Fruit fly (Drosophila melanogaster) whole organism, embryonic: ENCODE measurements around the gene CG3984.
A peak's percentile ranks its signal among the peaks of the same experiment; 100 is the strongest.

Experiments
- Atf3 ChIP-seq: fragments of 200-800 bp; sonication (Bioruptor generic); optimal IDR thresholded peaks from 3 replicates; lab custom pipeline; 2016; ENCODE audit warnings: missing biosample characterization, missing genetic modification characterization
- CG10543 ChIP-seq: fragments of 200-800 bp; sonication (Bioruptor generic); optimal IDR thresholded peaks from 3 replicates; lab custom pipeline; 2017; ENCODE audit warnings: missing biosample characterization, mild to moderate bottlenecking, missing genetic modification characterization, moderate library complexity
- CG10979 ChIP-seq: fragments of 200-800 bp; sonication (Bioruptor generic); optimal IDR thresholded peaks from 2 replicates; lab custom pipeline; 2018; ENCODE audit warnings: missing biosample characterization, mild to moderate bottlenecking, missing genetic modification characterization, moderate library complexity
- CG11696 ChIP-seq: fragments of 200-800 bp; sonication (Bioruptor generic); IDR thresholded peaks from 2 replicates; pipeline ENCODE4 v1.3.6; 2022; ENCODE audit warnings: missing biosample characterization, missing genetic modification characterization
- CG12155 ChIP-seq: fragments of 200-800 bp; sonication (Bioruptor generic); optimal IDR thresholded peaks from 3 replicates; lab custom pipeline; 2016; ENCODE audit warnings: missing biosample characterization, missing genetic modification characterization
- CG12769 ChIP-seq: fragments of 200-800 bp; sonication (Bioruptor generic); optimal IDR thresholded peaks from 2 replicates; lab custom pipeline; 2019; ENCODE audit warnings: missing biosample characterization, mild to moderate bottlenecking, missing genetic modification characterization, moderate library complexity
- CG17328 ChIP-seq: fragments of 200-800 bp; sonication (Bioruptor generic); IDR thresholded peaks from 2 replicates; pipeline ENCODE4 v1.3.6; 2022; ENCODE audit warnings: missing biosample characterization, missing genetic modification characterization
- CG18011 ChIP-seq: fragments of 200-800 bp; sonication (Bioruptor generic); optimal IDR thresholded peaks from 2 replicates; lab custom pipeline; 2017; ENCODE audit warnings: missing biosample characterization, missing genetic modification characterization, mild to moderate bottlenecking, moderate library complexity, missing genotype
- CG18262 ChIP-seq: fragments of 200-800 bp; optimal IDR thresholded peaks from 3 replicates; lab custom pipeline; 2019; ENCODE audit warnings: missing biosample characterization, mild to moderate bottlenecking, missing genetic modification characterization, moderate library complexity
- CG2120 ChIP-seq: fragments of 200-800 bp; sonication (Bioruptor generic); optimal IDR thresholded peaks from 3 replicates; lab custom pipeline; 2016; ENCODE audit warnings: missing biosample characterization, missing genetic modification characterization
- CG2129 ChIP-seq: fragments of 200-800 bp; sonication (Bioruptor generic); IDR thresholded peaks from 2 replicates; pipeline ENCODE4 v1.3.6; 2022; ENCODE audit warnings: missing biosample characterization, missing genetic modification characterization; ENCODE audit not compliant: partially characterized antibody
- CG2875 ChIP-seq: fragments of 200-800 bp; sonication (Bioruptor generic); optimal IDR thresholded peaks from 2 replicates; lab custom pipeline; 2017; ENCODE audit warnings: missing biosample characterization, mild to moderate bottlenecking, missing genetic modification characterization, missing genetic modification reagents
- CG30403 ChIP-seq: fragments of 200-800 bp; sonication (Bioruptor generic); optimal IDR thresholded peaks from 3 replicates; lab custom pipeline; 2016; ENCODE audit warnings: missing biosample characterization, missing genetic modification characterization
- CG30431 ChIP-seq: fragments of 200-800 bp; sonication (Bioruptor generic); optimal IDR thresholded peaks from 2 replicates; lab custom pipeline; 2017; ENCODE audit warnings: missing biosample characterization, missing genetic modification characterization
- CG3281 ChIP-seq: fragments of 200-800 bp; sonication (Bioruptor generic); optimal IDR thresholded peaks from 3 replicates; lab custom pipeline; 2017; ENCODE audit warnings: missing biosample characterization, mild to moderate bottlenecking, missing genetic modification characterization
- CG34224 ChIP-seq: fragments of 200-800 bp; sonication (Bioruptor generic); IDR thresholded peaks from 3 replicates; pipeline ENCODE4 v1.3.6; 2022; ENCODE audit warnings: missing biosample characterization, missing genetic modification characterization; ENCODE audit not compliant: partially characterized antibody
- CG34422 ChIP-seq: fragments of 200-800 bp; sonication (Bioruptor generic); IDR thresholded peaks from 3 replicates; pipeline ENCODE4 v1.3.6; 2022; ENCODE audit warnings: missing biosample characterization, missing genetic modification characterization
- CG3995 ChIP-seq: fragments of 200-800 bp; sonication (Bioruptor generic); optimal IDR thresholded peaks from 3 replicates; lab custom pipeline; 2016; ENCODE audit warnings: missing biosample characterization, missing genetic modification characterization
- CG6765 ChIP-seq: fragments of 200-800 bp; sonication (Bioruptor generic); optimal IDR thresholded peaks from 3 replicates; lab custom pipeline; 2017; ENCODE audit warnings: missing biosample characterization, mild to moderate bottlenecking, missing genetic modification characterization
- CG8388 ChIP-seq: fragments of 200-800 bp; sonication (Bioruptor generic); optimal IDR thresholded peaks from 2 replicates; lab custom pipeline; 2019; ENCODE audit warnings: missing biosample characterization, mild to moderate bottlenecking, missing genetic modification characterization, moderate library complexity
- Dek ChIP-seq: fragments of 200-800 bp; sonication (Bioruptor generic); optimal IDR thresholded peaks from 3 replicates; lab custom pipeline; 2019; ENCODE audit warnings: missing biosample characterization, mild to moderate bottlenecking, missing genetic modification characterization, moderate library complexity
- HHEX ChIP-seq: fragments of 200-800 bp; sonication (Bioruptor generic); optimal IDR thresholded peaks from 3 replicates; lab custom pipeline; 2017; ENCODE audit warnings: missing biosample characterization, mild to moderate bottlenecking, missing genetic modification characterization, missing genetic modification reagents
- HLHmδ ChIP-seq: fragments of 200-800 bp; sonication (Bioruptor generic); optimal IDR thresholded peaks from 2 replicates; lab custom pipeline; 2018; ENCODE audit warnings: missing biosample characterization, mild to moderate bottlenecking, missing genetic modification characterization, moderate library complexity
- Hand ChIP-seq: fragments of 200-800 bp; sonication (Bioruptor generic); optimal IDR thresholded peaks from 2 replicates; lab custom pipeline; 2017; ENCODE audit warnings: mild to moderate bottlenecking, missing biosample characterization, missing genetic modification reagents, missing genetic modification characterization
- HmgZ ChIP-seq: fragments of 200-800 bp; sonication (Bioruptor generic); optimal IDR thresholded peaks from 2 replicates; lab custom pipeline; 2018; ENCODE audit warnings: missing biosample characterization, mild to moderate bottlenecking, missing genetic modification characterization
- Neu2 ChIP-seq: fragments of 200-800 bp; sonication (Bioruptor generic); optimal IDR thresholded peaks from 3 replicates; lab custom pipeline; 2016; ENCODE audit warnings: missing biosample characterization, missing genetic modification characterization, borderline replicate concordance
- Pdp1 ChIP-seq, 2 experiments: fragments of 200-800 bp; sonication (Bioruptor generic); optimal IDR thresholded peaks; 3 replicates each; lab custom pipeline; 2016; ENCODE audit warnings: missing biosample characterization in 2 of 2, missing genetic modification characterization in 2 of 2, mild to moderate bottlenecking in 1 of 2, moderate library complexity in 1 of 2
- Poxn ChIP-seq: fragments of 200-800 bp; sonication (Bioruptor generic); IDR thresholded peaks from 2 replicates; pipeline ENCODE4 v1.3.6; 2022; ENCODE audit warnings: missing biosample characterization, missing genetic modification characterization
- Sin3A ChIP-seq: fragments of >200 bp; optimal IDR thresholded peaks from 2 replicates; lab custom pipeline; 2018
- Sox100B ChIP-seq: fragments of 200-800 bp; sonication (Bioruptor generic); optimal IDR thresholded peaks from 3 replicates; lab custom pipeline; 2018; ENCODE audit warnings: missing biosample characterization, mild to moderate bottlenecking, missing genetic modification characterization
- Sox102F ChIP-seq: fragments of 200-800 bp; sonication (Bioruptor generic); optimal IDR thresholded peaks from 2 replicates; lab custom pipeline; 2018; ENCODE audit warnings: missing biosample characterization, mild to moderate bottlenecking, missing genetic modification characterization, moderate library complexity
- ase ChIP-seq: fragments of 200-800 bp; sonication (Bioruptor generic); IDR thresholded peaks from 3 replicates; pipeline ENCODE4 v1.3.6; 2022; ENCODE audit warnings: missing biosample characterization, missing genetic modification characterization
- az2 ChIP-seq: fragments of 200-800 bp; sonication (Bioruptor generic); optimal IDR thresholded peaks from 3 replicates; lab custom pipeline; 2016; ENCODE audit warnings: missing biosample characterization, missing genetic modification characterization
- bigmax ChIP-seq: fragments of 200-800 bp; sonication (Bioruptor generic); optimal IDR thresholded peaks from 2 replicates; lab custom pipeline; 2018; ENCODE audit warnings: missing biosample characterization, mild to moderate bottlenecking, missing genetic modification characterization
- bowl ChIP-seq: fragments of 200-800 bp; sonication (Bioruptor generic); IDR thresholded peaks from 2 replicates; pipeline ENCODE4 v1.3.6; 2022; ENCODE audit warnings: missing biosample characterization, missing genetic modification characterization
- caup ChIP-seq: fragments of 200-800 bp; sonication (Bioruptor generic); optimal IDR thresholded peaks from 3 replicates; lab custom pipeline; 2017; ENCODE audit warnings: missing biosample characterization, mild to moderate bottlenecking, missing genetic modification characterization, moderate library complexity; ENCODE audit not compliant: severe bottlenecking
- ci ChIP-seq: fragments of 200-800 bp; sonication (Bioruptor generic); IDR thresholded peaks from 3 replicates; pipeline ENCODE4 v1.3.6; 2022; ENCODE audit warnings: missing biosample characterization, missing genetic modification characterization
- da ChIP-seq: fragments of 200-800 bp; sonication (Bioruptor generic); optimal IDR thresholded peaks from 2 replicates; lab custom pipeline; 2016; ENCODE audit warnings: missing biosample characterization, missing genetic modification characterization
- dmrt11E ChIP-seq: fragments of 200-800 bp; sonication (Bioruptor generic); optimal IDR thresholded peaks from 3 replicates; lab custom pipeline; 2018; ENCODE audit warnings: missing biosample characterization, mild to moderate bottlenecking, missing genetic modification characterization, moderate library complexity
- dmrt99B ChIP-seq: fragments of 200-800 bp; sonication (Bioruptor generic); optimal IDR thresholded peaks from 2 replicates; lab custom pipeline; 2018; ENCODE audit warnings: missing biosample characterization, mild to moderate bottlenecking, missing genetic modification characterization, moderate library complexity
- eyg ChIP-seq: fragments of 200-800 bp; sonication (Bioruptor generic); optimal IDR thresholded peaks from 3 replicates; lab custom pipeline; 2016; ENCODE audit warnings: missing biosample characterization, missing genetic modification characterization
- gsb-n ChIP-seq: fragments of 200-800 bp; sonication (Bioruptor generic); optimal IDR thresholded peaks from 3 replicates; lab custom pipeline; 2018; ENCODE audit warnings: missing biosample characterization, mild to moderate bottlenecking, missing genetic modification characterization
- luna ChIP-seq: fragments of 200-800 bp; sonication (Bioruptor generic); optimal IDR thresholded peaks from 2 replicates; lab custom pipeline; 2016; ENCODE audit warnings: missing biosample characterization, missing genetic modification characterization
- oc ChIP-seq: fragments of 200-800 bp; sonication (Bioruptor generic); optimal IDR thresholded peaks from 2 replicates; lab custom pipeline; 2018; ENCODE audit warnings: missing biosample characterization, mild to moderate bottlenecking, missing genetic modification characterization, moderate library complexity
- salm ChIP-seq: fragments of 200-800 bp; sonication (Bioruptor generic); optimal IDR thresholded peaks from 2 replicates; lab custom pipeline; 2018; ENCODE audit warnings: missing biosample characterization, mild to moderate bottlenecking, missing genetic modification characterization
- sens ChIP-seq: fragments of 200-800 bp; sonication (Bioruptor generic); peaks from one replicate; lab custom pipeline; 2016; ENCODE audit warnings: missing biosample characterization, missing genetic modification characterization
- sr ChIP-seq: fragments of 200-800 bp; sonication (Bioruptor generic); IDR thresholded peaks from 3 replicates; pipeline ENCODE4 v1.3.6; 2022; ENCODE audit warnings: missing biosample characterization, missing genetic modification characterization
- unpg ChIP-seq: fragments of 200-800 bp; sonication (Bioruptor generic); optimal IDR thresholded peaks from 3 replicates; lab custom pipeline; 2018; ENCODE audit warnings: missing biosample characterization, mild to moderate bottlenecking, missing genetic modification characterization, moderate library complexity
- usp ChIP-seq: fragments of >200 bp; optimal IDR thresholded peaks from 2 replicates; lab custom pipeline; 2017; ENCODE audit warnings: missing biosample characterization, missing genetic modification characterization
- wdn ChIP-seq: fragments of 200-800 bp; sonication (Bioruptor generic); IDR thresholded peaks from 2 replicates; pipeline ENCODE4 v1.3.6; 2022; ENCODE audit warnings: missing biosample characterization, missing genetic modification characterization
- wor ChIP-seq: fragments of 200-800 bp; sonication (Bioruptor generic); IDR thresholded peaks from 2 replicates; pipeline ENCODE4 v1.3.6; 2022; ENCODE audit warnings: missing biosample characterization, missing genetic modification characterization

CG3984 gene

DNA sequence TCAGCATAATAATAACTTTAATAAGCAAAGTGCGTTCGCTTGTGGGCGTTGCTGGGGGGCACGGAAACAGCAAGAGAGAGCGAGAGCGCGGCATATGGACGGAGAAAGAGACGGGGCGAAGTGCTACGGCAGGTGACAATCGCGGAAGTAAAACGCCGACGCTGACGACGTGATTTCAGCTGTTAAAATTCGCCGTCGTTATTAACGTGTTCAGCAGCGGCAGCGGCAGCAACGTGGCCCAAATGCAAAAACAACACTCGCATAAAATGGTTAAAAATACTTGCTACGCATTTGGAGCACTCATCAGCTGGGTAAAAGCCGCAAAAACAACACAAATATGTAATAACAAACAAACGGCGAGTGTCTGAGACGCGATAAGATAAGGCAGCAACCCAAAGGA, 44.2 kb upstream of the CG3984 start (continued):
- peak; percentile 31 for TF ChIP-seq CG2875 (GFP tag; lab: Kevin White, UChicago)
- peak; percentile 9 for TF ChIP-seq dmrt11E (tag; lab: Kevin White, UChicago)
- TF ChIP-seq caup, result peak; percentile 69
- TF ChIP-seq CG18011 (GFP tag; lab: Kevin White, UChicago), result no peak
- TF ChIP-seq CG10543 (GFP tag; lab: Kevin White, UChicago), result peak; percentile 55
- TF ChIP-seq unpg (GFP tag; lab: Kevin White, UChicago), result peak; percentile 16
- no peak for TF ChIP-seq wor
- TF ChIP-seq ase (GFP tag; lab: Robert Waterston, UW), result no peak
- no peak for TF ChIP-seq CG10979 (tag; lab: Kevin White, UChicago)
- no peak for TF ChIP-seq gsb-n (tag; lab: Kevin White, UChicago)
- peak; percentile 3 for TF ChIP-seq CG30431 (GFP tag; lab: Kevin White, UChicago)
- 0 out of 3 replicates have a peak, but pooled peaks have one; percentile 22 for TF ChIP-seq ci (GFP tag; lab: Robert Waterston, UW)
- TF ChIP-seq CG11696, result no peak
- TF ChIP-seq CG2129 (GFP tag; lab: Robert Waterston, UW), result no peak
- TF ChIP-seq Sox100B (GFP tag; lab: Kevin White, UChicago), result peak; percentile 19
- no peak for TF ChIP-seq Atf3
- no peak for TF ChIP-seq Poxn (GFP tag; lab: Robert Waterston, UW)
- TF ChIP-seq Hand (GFP tag; lab: Kevin White, UChicago), result peak; percentile 18
- TF ChIP-seq dmrt99B, result no peak
- TF ChIP-seq sr, result no peak
- no peak for TF ChIP-seq CG3995 (GFP tag; lab: Kevin White, UChicago)
- TF ChIP-seq CG8388, result no peak
- no peak for TF ChIP-seq CG30403 (GFP tag; lab: Kevin White, UChicago)
- no peak for TF ChIP-seq Neu2 (GFP tag; lab: Kevin White, UChicago)
- no peak for TF ChIP-seq CG34224 (GFP tag; lab: Robert Waterston, UW)
- TF ChIP-seq HLHmδ (GFP tag; lab: Kevin White, UChicago), result no peak
- peak; percentile 28 for TF ChIP-seq HmgZ (tag; lab: Kevin White, UChicago)
- peak; percentile 15 for TF ChIP-seq bigmax (GFP tag; lab: Kevin White, UChicago)
- TF ChIP-seq oc, result no peak
- TF ChIP-seq CG34422 (GFP tag; lab: Robert Waterston, UW), result no peak
- TF ChIP-seq Sin3A (lab: Kevin White, UChicago), result no peak
- TF ChIP-seq wdn (GFP tag; lab: Robert Waterston, UW), result 0 out of 2 replicates have a peak, but pooled peaks have one; percentile 19
- TF ChIP-seq da (GFP tag; lab: Kevin White, UChicago), result no peak
- no peak for TF ChIP-seq luna (GFP tag; lab: Kevin White, UChicago)
- no peak for TF ChIP-seq bowl (GFP tag; lab: Robert Waterston, UW)
- no peak for TF ChIP-seq CG2120 (GFP tag; lab: Kevin White, UChicago)
- TF ChIP-seq CG12769 (tag; lab: Kevin White, UChicago), result peak; percentile 29
- TF ChIP-seq CG3281, result peak; percentile 22
- TF ChIP-seq Sox102F (GFP tag; lab: Kevin White, UChicago), result peak; percentile 0
- TF ChIP-seq az2 (GFP tag; lab: Kevin White, UChicago), result no peak
- peak in 1 of 2 experiments; percentile 4 for TF ChIP-seq Pdp1 (GFP tag; optimal IDR thresholded peaks at IDR 0.05; lab: Kevin White, UChicago)
- peak; percentile 31 for TF ChIP-seq HHEX
- TF ChIP-seq sens, result no peak
- TF ChIP-seq usp (GFP tag; lab: Kevin White, UChicago), result no peak
- peak; percentile 12 for TF ChIP-seq CG6765 (GFP tag; lab: Kevin White, UChicago)
- no peak for TF ChIP-seq CG12155 (GFP tag; lab: Kevin White, UChicago)
- TF ChIP-seq CG18262, result no peak
- TF ChIP-seq CG17328 (GFP tag; lab: Robert Waterston, UW), result no peak
- TF ChIP-seq salm (tag; lab: Kevin White, UChicago), result peak; percentile 26
- TF ChIP-seq eyg, result no peak
- TF ChIP-seq Dek (tag; lab: Kevin White, UChicago), result no peak
